Fruit fly (Drosophila melanogaster): ENCODE measurements around the gene Mcm10.

Gene Mcm10

DNA sequence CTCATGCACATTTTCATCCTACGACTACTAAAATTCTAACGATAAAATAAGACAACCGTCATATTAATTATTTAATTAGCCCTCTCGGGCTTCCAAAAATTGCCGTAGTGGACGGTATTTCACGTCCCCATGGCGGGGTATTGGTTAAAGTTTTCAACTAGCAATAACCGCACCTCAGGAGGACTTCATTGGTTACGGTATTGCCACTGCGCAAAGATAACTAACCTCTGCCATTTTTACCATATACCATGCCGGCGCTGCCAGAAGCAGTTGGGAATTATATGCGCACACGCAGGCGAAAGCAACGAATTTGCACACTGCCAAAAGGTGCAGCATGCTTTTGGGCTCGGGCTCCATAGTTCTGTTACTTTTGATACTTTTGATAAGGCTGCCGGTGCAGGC is 35.2 kb downstream of the Mcm10 start (continued):
- TF ChIP-seq CG10147 (GFP tag; optimal IDR thresholded peaks at IDR 0.05): no peak
- TF ChIP-seq Oli (tag; optimal IDR thresholded peaks at IDR 0.05): no peak
- no peak for TF ChIP-seq Fer2 (tag; optimal IDR thresholded peaks at IDR 0.05)
- TF ChIP-seq CG2116 (GFP tag; optimal IDR thresholded peaks at IDR 0.05): no peak
- 0 out of 2 replicates have a peak, but pooled peaks have one; percentile 10 for TF ChIP-seq Scr (GFP tag; IDR thresholded peaks at IDR 0.05; ENCODE audit: partially characterized antibody)
- TF ChIP-seq CG15696 (tag; optimal IDR thresholded peaks at IDR 0.05): peak; percentile 62
- TF ChIP-seq da (GFP tag; optimal IDR thresholded peaks at IDR 0.05): no peak
- no peak; the same call in 3 of the 4 replicates for TF ChIP-seq Gug (GFP tag; IDR thresholded peaks at IDR 0.05)
- peak; percentile 78 for TF ChIP-seq Bgb (GFP tag; IDR thresholded peaks at IDR 0.05; ENCODE audit: partially characterized antibody)
- no peak for TF ChIP-seq E2f2 (GFP tag; IDR thresholded peaks at IDR 0.05)
- no peak for TF ChIP-seq CG6254 (GFP tag; optimal IDR thresholded peaks at IDR 0.05)
- TF ChIP-seq C15 (GFP tag; IDR thresholded peaks at IDR 0.05): no peak
- no peak for TF ChIP-seq cad (GFP tag; optimal IDR thresholded peaks at IDR 0.05)
- TF ChIP-seq CG14860 (GFP tag; IDR thresholded peaks at IDR 0.05; ENCODE audit: partially characterized antibody): no peak
- TF ChIP-seq toy (GFP tag; IDR thresholded peaks at IDR 0.05): 0 out of 2 replicates have a peak, but pooled peaks have one; percentile 11
- TF ChIP-seq CG17361 (GFP tag; IDR thresholded peaks at IDR 0.05): peak; percentile 41; the same call in 1 of the 3 replicates
- peak; percentile 47 for TF ChIP-seq CG8944 (GFP tag; optimal IDR thresholded peaks at IDR 0.05)
- TF ChIP-seq chinmo (GFP tag; IDR thresholded peaks at IDR 0.05; ENCODE audit: partially characterized antibody): 0 out of 4 replicates have a peak, but pooled peaks have one; percentile 63
- no peak for TF ChIP-seq ftz-f1 (GFP tag; optimal IDR thresholded peaks at IDR 0.05)
- TF ChIP-seq sr (GFP tag; IDR thresholded peaks at IDR 0.05): no peak
- TF ChIP-seq CG6272 (GFP tag; IDR thresholded peaks at IDR 0.05): peak; percentile 42; the same call in 1 of the 2 replicates
- no peak for TF ChIP-seq CG9215 (GFP tag; IDR thresholded peaks at IDR 0.05)
- TF ChIP-seq sd (tag; optimal IDR thresholded peaks at IDR 0.05): no peak
- peak; percentile 52 for TF ChIP-seq CG12769 (tag; optimal IDR thresholded peaks at IDR 0.05)
- TF ChIP-seq CG4404 (GFP tag; IDR thresholded peaks at IDR 0.05): no peak
- no peak for TF ChIP-seq CG6765 (GFP tag; optimal IDR thresholded peaks at IDR 0.05)
- no peak for TF ChIP-seq gem (tag; optimal IDR thresholded peaks at IDR 0.05)
- TF ChIP-seq CG31441 (GFP tag; IDR thresholded peaks at IDR 0.05): no peak
- TF ChIP-seq CG11456 (GFP tag; IDR thresholded peaks at IDR 0.05): peak; percentile 75
- no peak for TF ChIP-seq Doc3 (GFP tag; IDR thresholded peaks at IDR 0.05; ENCODE audit: partially characterized antibody)
- TF ChIP-seq CG4730 (GFP tag; IDR thresholded peaks at IDR 0.05): no peak
- peak; percentile 77; the same call in 2 of the 3 replicates for TF ChIP-seq zfh1 (GFP tag; IDR thresholded peaks at IDR 0.05)
- TF ChIP-seq CG7987 (GFP tag; optimal IDR thresholded peaks at IDR 0.05): no peak
- TF ChIP-seq vnd (GFP tag; IDR thresholded peaks at IDR 0.05; ENCODE audit: partially characterized antibody): no peak
- peak; percentile 19 for TF ChIP-seq HmgD (GFP tag; optimal IDR thresholded peaks at IDR 0.05)
- peak; percentile 27 for TF ChIP-seq CG1233 (GFP tag; optimal IDR thresholded peaks at IDR 0.05)
- no peak for TF ChIP-seq odd (GFP tag; optimal IDR thresholded peaks at IDR 0.05)
- peak; percentile 32; the same call in 1 of the 3 replicates for TF ChIP-seq CG16813 (GFP tag; IDR thresholded peaks at IDR 0.05; ENCODE audit: partially characterized antibody)
- TF ChIP-seq Hand (GFP tag; optimal IDR thresholded peaks at IDR 0.05): no peak
- no peak for TF ChIP-seq fru (optimal IDR thresholded peaks at IDR 0.05)
- peak; percentile 62; the same call in 1 of the 2 replicates for TF ChIP-seq CG10959 (GFP tag; IDR thresholded peaks at IDR 0.05)
- no peak for TF ChIP-seq cwo (GFP tag; optimal IDR thresholded peaks at IDR 0.05)
- no peak for TF ChIP-seq CG2129 (GFP tag; IDR thresholded peaks at IDR 0.05; ENCODE audit: partially characterized antibody)
- TF ChIP-seq CG1832 (GFP tag; optimal IDR thresholded peaks at IDR 0.05): no peak
- no peak for TF ChIP-seq Blimp-1 (GFP tag; optimal IDR thresholded peaks at IDR 0.05)
- TF ChIP-seq nom (GFP tag; optimal IDR thresholded peaks at IDR 0.05): no peak
- TF ChIP-seq CkIIα-i1 (GFP tag; IDR thresholded peaks at IDR 0.05): no peak
- no peak for TF ChIP-seq Ada2b (GFP tag; IDR thresholded peaks at IDR 0.05)
- peak; percentile 22 for TF ChIP-seq CG10431 (GFP tag; optimal IDR thresholded peaks at IDR 0.05)
- no peak for TF ChIP-seq CG6813 (GFP tag; optimal IDR thresholded peaks at IDR 0.05)
